Worm (Caenorhabditis elegans): ENCODE measurements around the gene che-11.

- TF ChIP-seq ama-1 (optimal IDR thresholded peaks at IDR 0.05) (no peak), flt-1 (GFP tag; IDR thresholded peaks at IDR 0.05) (no peak), pes-1 (GFP tag; IDR thresholded peaks at IDR 0.05) (no peak), tra-4 (tag; optimal IDR thresholded peaks at IDR 0.05) (no peak), aly-1 (tag; optimal IDR thresholded peaks at IDR 0.05) (no peak), hmbx-1 (tag; optimal IDR thresholded peaks at IDR 0.05) (no peak), ceh-36 (tag; optimal IDR thresholded peaks at IDR 0.05) (no peak), scrt-1 (GFP tag; IDR thresholded peaks at IDR 0.05) (no peak), hnd-1 (tag; optimal IDR thresholded peaks at IDR 0.05) (no peak), sea-1 (GFP tag; conservative IDR thresholded peaks at IDR 0.05) (no peak), ets-7 (tag; optimal IDR thresholded peaks at IDR 0.05) (no peak), tbx-37 (GFP tag; conservative IDR thresholded peaks at IDR 0.05) (no peak), tbx-11 (GFP tag; IDR thresholded peaks at IDR 0.05) (no peak)
Measured at ce11 chrV:12111452-12111851, 39.1 kb downstream of the che-11 start, which contains the start of gene lhpp-1.
